Worm (Caenorhabditis elegans): ENCODE measurements around the gene spp-6.

DNA sequence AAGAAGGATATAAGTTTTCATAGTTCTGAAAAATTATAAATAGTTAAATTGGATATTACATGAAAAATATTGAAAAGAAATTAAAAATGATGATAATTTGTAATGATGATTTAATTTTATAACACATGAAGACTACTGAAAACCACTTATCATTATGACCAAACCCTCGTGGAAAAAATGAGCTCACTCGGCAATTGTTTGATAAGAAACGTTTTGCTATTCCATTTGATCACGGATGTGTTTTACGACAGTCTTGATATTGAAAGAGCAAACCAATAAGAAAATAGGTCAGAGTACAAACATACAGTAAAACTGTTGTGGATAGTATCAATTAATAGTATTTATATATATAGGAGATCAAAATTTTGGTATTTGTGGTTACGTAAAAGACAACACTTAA, 1.8 kb upstream of the spp-6 start, which contains the start of gene spp-3:
- no peak for TF ChIP-seq lir-3 (tag; optimal IDR thresholded peaks at IDR 0.05; ENCODE audit: poor library complexity)
- no peak for TF ChIP-seq mep-1 (tag; optimal IDR thresholded peaks at IDR 0.05)
- TF ChIP-seq nhr-237 (tag; optimal IDR thresholded peaks at IDR 0.05): no peak
- no peak for TF ChIP-seq ces-1 (GFP tag; optimal IDR thresholded peaks at IDR 0.05)
- TF ChIP-seq dpl-1 (GFP tag; optimal IDR thresholded peaks at IDR 0.05): no peak
- TF ChIP-seq aly-2 (tag; optimal IDR thresholded peaks at IDR 0.05): no peak
- TF ChIP-seq nhr-76 (tag; optimal IDR thresholded peaks at IDR 0.05): no peak
- TF ChIP-seq dsc-1 (tag; optimal IDR thresholded peaks at IDR 0.05): no peak
- TF ChIP-seq ama-1 (optimal IDR thresholded peaks at IDR 0.05): no peak
- TF ChIP-seq mdl-1 (tag; optimal IDR thresholded peaks at IDR 0.05): no peak
